Worm (Caenorhabditis elegans) whole organism, early embryonic: ENCODE results near the gene M142.8.

Experiments used
- B0310.2 ChIP-seq: sonication (generic microtip); optimal IDR thresholded peaks from 2 replicates; lab custom pipeline; 2016; ENCODE audit warnings: mild to moderate bottlenecking, missing genetic modification characterization, missing compliant biosample characterization
- F13C5.2 ChIP-seq: sonication (generic microtip); optimal IDR thresholded peaks from 2 replicates; lab custom pipeline; 2017; ENCODE audit warnings: mild to moderate bottlenecking, missing genetic modification characterization, inconsistent platforms, missing compliant biosample characterization
- aly-1 ChIP-seq: sonication (generic microtip); optimal IDR thresholded peaks from 2 replicates; lab custom pipeline; 2016; ENCODE audit warnings: missing genetic modification characterization, missing compliant biosample characterization
- ama-1 ChIP-seq: fragments of 150-350 bp; optimal IDR thresholded peaks from 2 replicates; lab custom pipeline; 2014
- ceh-13 ChIP-seq: fragments of 200-800 bp; sonication (Bioruptor generic); optimal IDR thresholded peaks from 2 replicates; lab custom pipeline; 2018; ENCODE audit warnings: mild to moderate bottlenecking, missing genetic modification characterization, missing compliant biosample characterization
- ceh-36 ChIP-seq: sonication (generic microtip); optimal IDR thresholded peaks from 2 replicates; lab custom pipeline; 2016; ENCODE audit warnings: missing genetic modification characterization, inconsistent platforms, missing compliant biosample characterization
- ets-7 ChIP-seq: sonication (generic microtip); optimal IDR thresholded peaks from 2 replicates; lab custom pipeline; 2016; ENCODE audit warnings: missing genotype, missing genetic modification characterization, missing compliant biosample characterization
- flt-1 ChIP-seq: fragments of 200-800 bp; sonication (Bioruptor generic); IDR thresholded peaks from 2 replicates; pipeline ENCODE4 v1.3.6; 2022; ENCODE audit warnings: missing genetic modification characterization, missing compliant biosample characterization
- hmbx-1 ChIP-seq: sonication (generic microtip); optimal IDR thresholded peaks from 2 replicates; lab custom pipeline; 2016; ENCODE audit warnings: mild to moderate bottlenecking, missing genetic modification characterization, missing compliant biosample characterization
- hmg-4 ChIP-seq: fragments of 200-800 bp; sonication (Bioruptor generic); optimal IDR thresholded peaks from 2 replicates; lab custom pipeline; 2018; ENCODE audit warnings: mild to moderate bottlenecking, missing genetic modification characterization, missing compliant biosample characterization
- hnd-1 ChIP-seq: sonication (generic microtip); optimal IDR thresholded peaks from 2 replicates; lab custom pipeline; 2016; ENCODE audit warnings: missing genetic modification characterization, missing compliant biosample characterization
- pes-1 ChIP-seq: fragments of 200-800 bp; sonication (Bioruptor generic); IDR thresholded peaks from 2 replicates; pipeline ENCODE4 v1.3.6; 2022; ENCODE audit warnings: missing genetic modification reagents, missing genetic modification characterization, missing compliant biosample characterization
- scrt-1 ChIP-seq: fragments of 200-800 bp; sonication (Bioruptor generic); IDR thresholded peaks from 2 replicates; pipeline ENCODE4 v1.3.6; 2022; ENCODE audit warnings: missing genetic modification characterization, missing compliant biosample characterization
- sea-1 ChIP-seq: fragments of 200-800 bp; sonication (Bioruptor generic); conservative IDR thresholded peaks from 2 replicates; pipeline ENCODE4 v1.3.6; 2022; ENCODE audit warnings: missing genetic modification characterization, missing compliant biosample characterization
- tbx-11 ChIP-seq: fragments of 200-800 bp; sonication (Bioruptor generic); IDR thresholded peaks from 2 replicates; pipeline ENCODE4 v1.3.6; 2022; ENCODE audit warnings: missing genetic modification characterization, missing compliant biosample characterization
- tbx-37 ChIP-seq: fragments of 200-800 bp; sonication (Bioruptor generic); conservative IDR thresholded peaks from 2 replicates; pipeline ENCODE4 v1.3.6; 2022; ENCODE audit warnings: missing genetic modification reagents, missing genetic modification characterization, missing compliant biosample characterization
- tra-4 ChIP-seq: sonication (generic microtip); optimal IDR thresholded peaks from 2 replicates; lab custom pipeline; 2017; ENCODE audit warnings: missing genetic modification characterization, missing compliant biosample characterization

The M142.8 gene

ce11 chrIII:10969644-10970043 lies 36.2 kb downstream of the M142.8 start, which contains the start of gene dhc-4:
dhc-4 (plus strand) TSS chrIII:10969944.
- no peak for TF ChIP-seq hmbx-1 (tag; lab: Kevin White, UChicago)
- no peak for TF ChIP-seq tbx-37 (GFP tag; lab: Robert Waterston, UW)
- no peak for TF ChIP-seq aly-1 (tag; lab: Kevin White, UChicago)
- TF ChIP-seq ceh-13 (GFP tag; lab: Kevin White, UChicago) = no peak
- TF ChIP-seq ama-1 (lab: Kevin White, UChicago) = no peak
- TF ChIP-seq F13C5.2 (tag; lab: Kevin White, UChicago) = no peak
- TF ChIP-seq hmg-4 = no peak
- no peak for TF ChIP-seq sea-1 (GFP tag; lab: Robert Waterston, UW)
- no peak for TF ChIP-seq tra-4
- TF ChIP-seq flt-1 (GFP tag; lab: Robert Waterston, UW) = no peak
- no peak for TF ChIP-seq tbx-11 (GFP tag; lab: Robert Waterston, UW)
- no peak for TF ChIP-seq ceh-36 (tag; lab: Kevin White, UChicago)
- no peak for TF ChIP-seq scrt-1
- no peak for TF ChIP-seq ets-7
- no peak for TF ChIP-seq pes-1
- TF ChIP-seq B0310.2 (tag; lab: Kevin White, UChicago) = no peak
- TF ChIP-seq hnd-1 (tag; lab: Kevin White, UChicago) = no peak

- no peak for TF ChIP-seq ceh-36 (tag; lab: Kevin White, UChicago)
- no peak for TF ChIP-seq F13C5.2 (tag; lab: Kevin White, UChicago)
- no peak for TF ChIP-seq pes-1
- TF ChIP-seq tra-4 = no peak
- no peak for TF ChIP-seq aly-1 (tag; lab: Kevin White, UChicago)
- no peak for TF ChIP-seq hmg-4
- TF ChIP-seq scrt-1 = no peak
- TF ChIP-seq sea-1 (GFP tag; lab: Robert Waterston, UW) = no peak
- no peak for TF ChIP-seq ceh-13 (GFP tag; lab: Kevin White, UChicago)
- TF ChIP-seq B0310.2 (tag; lab: Kevin White, UChicago) = no peak
- TF ChIP-seq ama-1 (lab: Kevin White, UChicago) = no peak
- TF ChIP-seq hmbx-1 (tag; lab: Kevin White, UChicago) = no peak
- no peak for TF ChIP-seq tbx-11 (GFP tag; lab: Robert Waterston, UW)
- no peak for TF ChIP-seq ets-7
- no peak for TF ChIP-seq tbx-37 (GFP tag; lab: Robert Waterston, UW)
- TF ChIP-seq flt-1 (GFP tag; lab: Robert Waterston, UW) = no peak
- no peak for TF ChIP-seq hnd-1 (tag; lab: Kevin White, UChicago)
These were observed 43.1 kb downstream of the M142.8 start for ce11 chrIII:10976580-10976979.

ce11 chrIII:10981555-10981954 lies 48.1 kb downstream of the M142.8 start:
- no peak for TF ChIP-seq ets-7
- TF ChIP-seq pes-1 = no peak
- no peak for TF ChIP-seq hnd-1 (tag; lab: Kevin White, UChicago)
- TF ChIP-seq tbx-37 (GFP tag; lab: Robert Waterston, UW) = no peak
- TF ChIP-seq hmbx-1 (tag; lab: Kevin White, UChicago) = no peak
- no peak for TF ChIP-seq scrt-1
- TF ChIP-seq ceh-36 (tag; lab: Kevin White, UChicago) = no peak
- TF ChIP-seq ama-1 (lab: Kevin White, UChicago) = no peak
- no peak for TF ChIP-seq F13C5.2 (tag; lab: Kevin White, UChicago)
- TF ChIP-seq sea-1 (GFP tag; lab: Robert Waterston, UW) = no peak
- TF ChIP-seq flt-1 (GFP tag; lab: Robert Waterston, UW) = no peak
- no peak for TF ChIP-seq aly-1 (tag; lab: Kevin White, UChicago)
- no peak for TF ChIP-seq tra-4
- TF ChIP-seq B0310.2 (tag; lab: Kevin White, UChicago) = no peak
- TF ChIP-seq ceh-13 (GFP tag; lab: Kevin White, UChicago) = no peak
- no peak for TF ChIP-seq hmg-4
- TF ChIP-seq tbx-11 (GFP tag; lab: Robert Waterston, UW) = no peak

- TF ChIP-seq tra-4 (no peak), pes-1 (no peak), flt-1 (GFP tag; lab: Robert Waterston, UW) (no peak), hnd-1 (tag; lab: Kevin White, UChicago) (no peak), B0310.2 (tag; lab: Kevin White, UChicago) (no peak), hmg-4 (no peak), aly-1 (tag; lab: Kevin White, UChicago) (no peak), ama-1 (lab: Kevin White, UChicago) (no peak), tbx-11 (GFP tag; lab: Robert Waterston, UW) (no peak), hmbx-1 (tag; lab: Kevin White, UChicago) (no peak), scrt-1 (no peak), ceh-13 (GFP tag; lab: Kevin White, UChicago) (no peak), ceh-36 (tag; lab: Kevin White, UChicago) (no peak), sea-1 (GFP tag; lab: Robert Waterston, UW) (no peak), tbx-37 (GFP tag; lab: Robert Waterston, UW) (no peak), F13C5.2 (tag; lab: Kevin White, UChicago) (no peak)
These were observed 49.7 kb downstream of the M142.8 start, which contains the start of gene col-92 for ce11 chrIII:10983153-10983552. col-92 (minus strand) TSS chrIII:10983253.

ce11 chrIII:10984749-10985148 lies 51.3 kb downstream of the M142.8 start:
- TF ChIP-seq sea-1 (GFP tag; lab: Robert Waterston, UW) = 0 out of 2 replicates have a peak, but pooled peaks have one; percentile 15
- 0 out of 2 replicates have a peak, but pooled peaks have one; percentile 30 for TF ChIP-seq scrt-1

- TF ChIP-seq hnd-1 (tag; lab: Kevin White, UChicago) (no peak), scrt-1 (no peak), hmbx-1 (tag; lab: Kevin White, UChicago) (no peak), ceh-13 (GFP tag; lab: Kevin White, UChicago) (no peak), sea-1 (GFP tag; lab: Robert Waterston, UW) (no peak), ets-7 (no peak), aly-1 (tag; lab: Kevin White, UChicago) (no peak), pes-1 (no peak), hmg-4 (no peak), F13C5.2 (tag; lab: Kevin White, UChicago) (no peak), ama-1 (lab: Kevin White, UChicago) (no peak), tbx-11 (GFP tag; lab: Robert Waterston, UW) (no peak), tbx-37 (GFP tag; lab: Robert Waterston, UW) (no peak), ceh-36 (tag; lab: Kevin White, UChicago) (no peak), tra-4 (no peak), flt-1 (GFP tag; lab: Robert Waterston, UW) (no peak)
These were observed 52.2 kb downstream of the M142.8 start, which contains the start of gene col-93 for ce11 chrIII:10985559-10986036. col-93 (minus strand) TSS chrIII:10985609.
